Fruit fly (Drosophila melanogaster) S2 (cell line): ENCODE results near the gene Vha16-5.

Source experiments
- CG8478 ChIP-seq: fragments of >200 bp; optimal IDR thresholded peaks from 2 replicates; lab custom pipeline; 2018
- CTCF ChIP-seq, 2 experiments: fragments of >200 bp; optimal IDR thresholded peaks; 2 replicates each; lab custom pipeline; 2018

The Vha16-5 gene

dm6 chr2L:10706267-10706666, 30.6 kb downstream of the Vha16-5 start:
- TF ChIP-seq CG8478 (lab: Kevin White, UChicago) (no peak), CTCF (optimal IDR thresholded peaks at IDR 0.05; lab: Kevin White, UChicago) (no peak)

- TF ChIP-seq CG8478 (lab: Kevin White, UChicago) (no peak), CTCF (optimal IDR thresholded peaks at IDR 0.05; lab: Kevin White, UChicago) (no peak)
These were observed 32.4 kb downstream of the Vha16-5 start for dm6 chr2L:10704425-10704824.

- TF ChIP-seq CTCF (optimal IDR thresholded peaks at IDR 0.05; lab: Kevin White, UChicago), result no peak
- no peak for TF ChIP-seq CG8478 (lab: Kevin White, UChicago)
These were observed 33.6 kb downstream of the Vha16-5 start, which contains the start of gene CG6415 for dm6 chr2L:10703281-10703680. Gene CG6415, plus strand, starts transcription at chr2L:10703621.

- TF ChIP-seq CG8478 (lab: Kevin White, UChicago), result no peak
- no peak for TF ChIP-seq CTCF (optimal IDR thresholded peaks at IDR 0.05; lab: Kevin White, UChicago)
These were observed 35.3 kb downstream of the Vha16-5 start, which contains the start of gene Lip1 for dm6 chr2L:10701499-10702062. Gene Lip1, minus strand, starts transcription at chr2L:10701544.

- no peak for TF ChIP-seq CG8478 (lab: Kevin White, UChicago)
- TF ChIP-seq CTCF (optimal IDR thresholded peaks at IDR 0.05; lab: Kevin White, UChicago), result no peak
These were observed 38.9 kb downstream of the Vha16-5 start, which contains the start of gene CG7300 for dm6 chr2L:10697992-10698391. Gene CG7300, minus strand, starts transcription at chr2L:10698043.

dm6 chr2L:10694053-10694618, 42.7 kb downstream of the Vha16-5 start, which contains the start of gene CG17108:
Gene CG17108, minus strand, starts transcription at chr2L:10694103.
- no peak for TF ChIP-seq CTCF (optimal IDR thresholded peaks at IDR 0.05; lab: Kevin White, UChicago)

dm6 chr2L:10693018-10693417, 43.8 kb downstream of the Vha16-5 start:
- TF ChIP-seq CTCF (optimal IDR thresholded peaks at IDR 0.05; lab: Kevin White, UChicago) (no peak), CG8478 (lab: Kevin White, UChicago) (no peak)

dm6 chr2L:10689221-10690034, 47.4 kb downstream of the Vha16-5 start, which contains the start of gene CG7294:
Gene CG7294, minus strand, starts transcription at chr2L:10689271.
- TF ChIP-seq CG8478 (lab: Kevin White, UChicago), result no peak
- no peak for TF ChIP-seq CTCF (optimal IDR thresholded peaks at IDR 0.05; lab: Kevin White, UChicago)

- TF ChIP-seq CG8478 (lab: Kevin White, UChicago) (no peak), CTCF (optimal IDR thresholded peaks at IDR 0.05; lab: Kevin White, UChicago) (no peak)
These were observed 48.1 kb downstream of the Vha16-5 start for dm6 chr2L:10688764-10689163.

dm6 chr2L:10687794-10688185, 49.1 kb downstream of the Vha16-5 start:
- no peak for TF ChIP-seq CG8478 (lab: Kevin White, UChicago)
- TF ChIP-seq CTCF (optimal IDR thresholded peaks at IDR 0.05; lab: Kevin White, UChicago), result no peak

- TF ChIP-seq CG8478 (lab: Kevin White, UChicago), result no peak
- TF ChIP-seq CTCF (optimal IDR thresholded peaks at IDR 0.05; lab: Kevin White, UChicago), result no peak
These were observed 49.6 kb downstream of the Vha16-5 start, which contains the start of gene CG7296 for dm6 chr2L:10687009-10687793. Gene CG7296, minus strand, starts transcription at chr2L:10687066.
